Worm (Caenorhabditis elegans): Measurements from ENCODE around the gene K07C11.10.

The K07C11.10 gene

ce11 chrV:8217661-8218265 is 8.9 kb downstream of the K07C11.10 start, which contains the start of gene K07C11.8:
K07C11.8 (minus strand) TSS chrV:8217884.
- TF ChIP-seq nfya-1 (tag; optimal IDR thresholded peaks at IDR 0.05; ENCODE audit: borderline replicate concordance, insufficient read depth): no peak
- TF ChIP-seq ztf-28 (GFP tag; IDR thresholded peaks at IDR 0.05): no peak
- TF ChIP-seq xnd-1 (tag; optimal IDR thresholded peaks at IDR 0.05): no peak
- TF ChIP-seq atf-7 (tag; optimal IDR thresholded peaks at IDR 0.05): peak; percentile 49
- no peak for TF ChIP-seq ama-1 (optimal IDR thresholded peaks at IDR 0.05)
- TF ChIP-seq ama-1 (GFP tag; optimal IDR thresholded peaks at IDR 0.05): no peak
- no peak for TF ChIP-seq cebp-2 (GFP tag; IDR thresholded peaks at IDR 0.05)
- TF ChIP-seq lir-1 (GFP tag; conservative IDR thresholded peaks at IDR 0.05): no peak
- no peak for TF ChIP-seq cebp-1 (GFP tag; IDR thresholded peaks at IDR 0.05)
- TF ChIP-seq cebp-1 (tag; optimal IDR thresholded peaks at IDR 0.05): peak; percentile 15
- no peak for TF ChIP-seq die-1 (tag; optimal IDR thresholded peaks at IDR 0.05)
- peak; percentile 5 for TF ChIP-seq ets-4 (GFP tag; optimal IDR thresholded peaks at IDR 0.05)
- peak; percentile 35 for TF ChIP-seq ceh-27 (GFP tag; optimal IDR thresholded peaks at IDR 0.05)
- no peak for TF ChIP-seq snpc-4 (GFP tag; optimal IDR thresholded peaks at IDR 0.05)
- TF ChIP-seq snpc-4 (tag; optimal IDR thresholded peaks at IDR 0.05): peak in 1 of 4 experiments; percentile 20
- TF ChIP-seq nhr-80 (tag; optimal IDR thresholded peaks at IDR 0.05): peak; percentile 92
- peak; percentile 13 to 74 for TF ChIP-seq let-607 (tag; optimal IDR thresholded peaks at IDR 0.05)
- peak; percentile 35; the same call in 1 of the 2 replicates for TF ChIP-seq dox-1 (GFP tag; IDR thresholded peaks at IDR 0.05)

ce11 chrV:8217118-8217517 is 9.6 kb downstream of the K07C11.10 start:
- no peak for TF ChIP-seq aptf-3 (GFP tag; IDR thresholded peaks at IDR 0.05)
- TF ChIP-seq ztf-26 (tag; optimal IDR thresholded peaks at IDR 0.05): no peak
- no peak for TF ChIP-seq B0035.1 (tag; optimal IDR thresholded peaks at IDR 0.05)
- no peak for TF ChIP-seq snpc-4 (GFP tag; optimal IDR thresholded peaks at IDR 0.05)
- TF ChIP-seq snpc-4 (tag; optimal IDR thresholded peaks at IDR 0.05): peak in 1 of 4 experiments; percentile 11
- TF ChIP-seq mcd-1 (GFP tag; IDR thresholded peaks at IDR 0.05): no peak
- TF ChIP-seq him-1 (tag; optimal IDR thresholded peaks at IDR 0.05): no peak

- TF ChIP-seq cebp-1 (GFP tag; IDR thresholded peaks at IDR 0.05) (no peak), cebp-1 (tag; optimal IDR thresholded peaks at IDR 0.05) (peak; percentile 1), ama-1 (optimal IDR thresholded peaks at IDR 0.05) (no peak), ama-1 (GFP tag; optimal IDR thresholded peaks at IDR 0.05) (no peak), ztf-26 (tag; optimal IDR thresholded peaks at IDR 0.05) (no peak), aptf-2 (GFP tag; conservative IDR thresholded peaks at IDR 0.05) (no peak), F23B12.7 (tag; optimal IDR thresholded peaks at IDR 0.05; ENCODE audit: insufficient read depth) (no peak)
Observed at ce11 chrV:8215158-8215557, 11.6 kb downstream of the K07C11.10 start.

- no peak for TF ChIP-seq F39B2.1 (GFP tag; IDR thresholded peaks at IDR 0.05)
- no peak for TF ChIP-seq atf-7 (tag; optimal IDR thresholded peaks at IDR 0.05)
- TF ChIP-seq ztf-28 (GFP tag; IDR thresholded peaks at IDR 0.05): no peak
- no peak for TF ChIP-seq Y79H2A.3 (GFP tag; conservative IDR thresholded peaks at IDR 0.05)
- TF ChIP-seq dox-1 (GFP tag; IDR thresholded peaks at IDR 0.05): no peak
- TF ChIP-seq F52B5.7 (tag; optimal IDR thresholded peaks at IDR 0.05): no peak
- TF ChIP-seq fkh-3 (tag; optimal IDR thresholded peaks at IDR 0.05): no peak
- TF ChIP-seq nhr-27 (tag; optimal IDR thresholded peaks at IDR 0.05): no peak
- TF ChIP-seq lag-1 (GFP tag; IDR thresholded peaks at IDR 0.05): no peak
- no peak for TF ChIP-seq nhr-179 (tag; optimal IDR thresholded peaks at IDR 0.05)
- TF ChIP-seq ztf-6 (GFP tag; IDR thresholded peaks at IDR 0.05): no peak
- TF ChIP-seq tbx-9 (tag; optimal IDR thresholded peaks at IDR 0.05; ENCODE audit: borderline replicate concordance): no peak
- no peak for TF ChIP-seq efl-1 (GFP tag; optimal IDR thresholded peaks at IDR 0.05)
- TF ChIP-seq sptf-2 (GFP tag; optimal IDR thresholded peaks at IDR 0.05): no peak
- no peak for TF ChIP-seq unc-130 (GFP tag; optimal IDR thresholded peaks at IDR 0.05)
- TF ChIP-seq him-1 (tag; optimal IDR thresholded peaks at IDR 0.05): no peak
- TF ChIP-seq ekl-4 (GFP tag; IDR thresholded peaks at IDR 0.05): no peak
Observed at ce11 chrV:8213868-8214267, 12.8 kb downstream of the K07C11.10 start, which contains the start of gene K07C11.7. K07C11.7 (minus strand) TSS chrV:8213968.

Measured in whole organism, young adult.